Worm (Caenorhabditis elegans) whole organism, L4 larva: ENCODE data around the gene gpa-12.

ENCODE experiments used
- D1046.2 ChIP-seq: fragments of 200-800 bp; sonication (Bioruptor generic); IDR thresholded peaks from 2 replicates; pipeline ENCODE4 v1.3.6; 2022; ENCODE audit warnings: missing genetic modification characterization, missing compliant biosample characterization
- F10B5.3 ChIP-seq: sonication (generic microtip); optimal IDR thresholded peaks from 2 replicates; lab custom pipeline; 2016; ENCODE audit warnings: mild to moderate bottlenecking, missing genetic modification characterization, missing compliant biosample characterization
- F26F4.8 ChIP-seq: fragments of 200-800 bp; sonication (Bioruptor generic); conservative IDR thresholded peaks from 2 replicates; pipeline ENCODE4 v1.3.6; 2022; ENCODE audit warnings: missing genetic modification characterization, missing compliant biosample characterization
- F37D6.2 ChIP-seq: sonication (generic microtip); optimal IDR thresholded peaks from 2 replicates; lab custom pipeline; 2016; ENCODE audit warnings: mild to moderate bottlenecking, missing genetic modification characterization, missing compliant biosample characterization
- F44E2.7 ChIP-seq: fragments of 200-800 bp; sonication (Bioruptor generic); IDR thresholded peaks from 2 replicates; pipeline ENCODE4 v2.1.2; 2022; ENCODE audit warnings: missing genetic modification characterization, missing compliant biosample characterization
- T20F7.1 ChIP-seq: fragments of 200-800 bp; sonication (Bioruptor generic); optimal IDR thresholded peaks from 2 replicates; lab custom pipeline; 2018; ENCODE audit warnings: mild to moderate bottlenecking, missing genetic modification characterization, missing compliant biosample characterization
- T26A8.4 ChIP-seq: fragments of 200-800 bp; sonication (Bioruptor generic); IDR thresholded peaks from 2 replicates; pipeline ENCODE4 v1.3.6; 2022; ENCODE audit warnings: missing genetic modification characterization, missing compliant biosample characterization
- Y48G9A.11 ChIP-seq: fragments of 200-800 bp; sonication (Bioruptor generic); IDR thresholded peaks from 2 replicates; pipeline ENCODE4 v1.3.6; 2022; ENCODE audit warnings: missing genetic modification reagents, missing genetic modification characterization, missing compliant biosample characterization
- Y75B8A.6 ChIP-seq: fragments of 200-800 bp; sonication (Bioruptor generic); IDR thresholded peaks from 2 replicates; pipeline ENCODE4 v1.3.6; 2022; ENCODE audit warnings: missing genetic modification reagents, missing genetic modification characterization, missing compliant biosample characterization
- ZK337.2 ChIP-seq: fragments of 200-800 bp; sonication (Bioruptor generic); IDR thresholded peaks from 2 replicates; pipeline ENCODE4 v1.3.6; 2022; ENCODE audit warnings: missing genetic modification reagents, missing genetic modification characterization, missing compliant biosample characterization
- ZK546.5 ChIP-seq, 2 experiments: sonication (generic microtip); optimal IDR thresholded peaks; 2 replicates each; lab custom pipeline; 2017; ENCODE audit warnings: missing biosample characterization in 2 of 2, missing genetic modification characterization in 2 of 2
- ama-1 ChIP-seq: fragments of 150-350 bp; optimal IDR thresholded peaks from 2 replicates; lab custom pipeline; 2014; ENCODE audit warnings: inconsistent platforms, mixed read lengths
- attf-4 ChIP-seq: sonication (generic microtip); optimal IDR thresholded peaks from 3 replicates; lab custom pipeline; 2017; ENCODE audit warnings: missing biosample characterization, missing genetic modification characterization
- ceh-32 ChIP-seq: sonication (generic microtip); optimal IDR thresholded peaks from 2 replicates; lab custom pipeline; 2016; ENCODE audit warnings: mild to moderate bottlenecking, missing genetic modification characterization, missing compliant biosample characterization; ENCODE audit not compliant: poor library complexity
- cey-2 ChIP-seq: sonication (generic microtip); optimal IDR thresholded peaks from 3 replicates; lab custom pipeline; 2017; ENCODE audit warnings: missing genetic modification characterization, mild to moderate bottlenecking, missing compliant biosample characterization, antibody characterized with exemption, borderline replicate concordance; ENCODE audit not compliant: insufficient read depth
- daf-16 ChIP-seq, 3 experiments: sonication (generic microtip); optimal IDR thresholded peaks; 2 replicates each; lab custom pipeline; 2016 to 2017; ENCODE audit warnings: missing genetic modification characterization in 3 of 3, missing genetic modification reagents in 3 of 3, mild to moderate bottlenecking in 2 of 3, missing compliant biosample characterization in 2 of 3, missing biosample characterization in 1 of 3, moderate library complexity in 1 of 3
- daf-19 ChIP-seq: fragments of 200-800 bp; sonication (Bioruptor generic); conservative IDR thresholded peaks from 2 replicates; pipeline ENCODE4 v1.3.6; 2022; ENCODE audit warnings: missing genetic modification characterization, missing compliant biosample characterization
- daf-8 ChIP-seq: fragments of 200-800 bp; sonication (Bioruptor generic); IDR thresholded peaks from 2 replicates; pipeline ENCODE4 v1.3.6; 2022; ENCODE audit warnings: missing genetic modification characterization, missing compliant biosample characterization
- dmd-9 ChIP-seq: fragments of 200-800 bp; sonication (Bioruptor generic); IDR thresholded peaks from 2 replicates; pipeline ENCODE4 v1.3.6; 2022; ENCODE audit warnings: missing genetic modification reagents, missing genetic modification characterization, missing compliant biosample characterization
- dpl-1 ChIP-seq: fragments of 150-350 bp; optimal IDR thresholded peaks from 2 replicates; lab custom pipeline; 2014; ENCODE audit warnings: missing biosample characterization, missing genetic modification reagents, missing genetic modification characterization
- dve-1 ChIP-seq: sonication (generic microtip); optimal IDR thresholded peaks from 2 replicates; lab custom pipeline; 2017; ENCODE audit warnings: antibody characterized with exemption, mild to moderate bottlenecking, missing genetic modification characterization, missing compliant biosample characterization; ENCODE audit not compliant: insufficient read depth
- egl-27 ChIP-seq: sonication (generic microtip); optimal IDR thresholded peaks from 3 replicates; lab custom pipeline; 2017; ENCODE audit warnings: missing biosample characterization, missing genetic modification reagents, missing genetic modification characterization
- fkh-10 ChIP-seq: fragments of 150-350 bp; optimal IDR thresholded peaks from 2 replicates; lab custom pipeline; 2014; ENCODE audit warnings: missing biosample characterization, missing genetic modification reagents, missing genetic modification characterization
- fos-1 ChIP-seq: fragments of 150-350 bp; optimal IDR thresholded peaks from 2 replicates; lab custom pipeline; 2014; ENCODE audit warnings: missing biosample characterization, missing genetic modification characterization
- hif-1 ChIP-seq, 2 experiments: sonication (generic microtip); optimal IDR thresholded peaks; 2 replicates each; lab custom pipeline; 2016 to 2017; ENCODE audit warnings: missing compliant biosample characterization in 2 of 2, missing genetic modification characterization in 2 of 2, missing genetic modification reagents in 2 of 2, missing genotype in 2 of 2, mild to moderate bottlenecking in 1 of 2
- lin-29 ChIP-seq: fragments of 200-800 bp; sonication (Bioruptor generic); IDR thresholded peaks from 2 replicates; pipeline ENCODE4 v1.3.6; 2022; ENCODE audit warnings: missing genetic modification reagents, missing genetic modification characterization, missing compliant biosample characterization
- lin-39 ChIP-seq: fragments of 150-350 bp; optimal IDR thresholded peaks from 2 replicates; lab custom pipeline; 2014; ENCODE audit warnings: missing biosample characterization, missing genetic modification reagents, missing genetic modification characterization
- lir-3 ChIP-seq: sonication (generic microtip); optimal IDR thresholded peaks from 2 replicates; lab custom pipeline; 2016; ENCODE audit warnings: mild to moderate bottlenecking, missing genetic modification characterization, missing compliant biosample characterization
- lsy-2 ChIP-seq, 2 experiments: fragments of 150-350 bp in 1 of 2; sonication (generic microtip) in 1 of 2; optimal IDR thresholded peaks; 2 replicates each; lab custom pipeline; 2014 to 2017; ENCODE audit warnings: missing biosample characterization in 2 of 2, missing genetic modification characterization in 2 of 2
- madf-5 ChIP-seq, 2 experiments: fragments of 200-800 bp; sonication (Bioruptor generic); IDR thresholded peaks; 2 replicates each; pipeline ENCODE4 v1.3.6; 2022; ENCODE audit warnings: missing compliant biosample characterization in 2 of 2, missing genetic modification characterization in 2 of 2
- mdt-29 ChIP-seq: fragments of 200-800 bp; sonication (Bioruptor generic); IDR thresholded peaks from 2 replicates; pipeline ENCODE4 v1.3.6; 2022; ENCODE audit warnings: missing genetic modification reagents, missing genetic modification characterization, missing compliant biosample characterization
- mxl-2 ChIP-seq: fragments of 200-800 bp; sonication (Bioruptor generic); conservative IDR thresholded peaks from 2 replicates; pipeline ENCODE4 v1.3.6; 2022; ENCODE audit warnings: missing genetic modification reagents, missing genetic modification characterization, missing compliant biosample characterization
- mxl-3 ChIP-seq: fragments of 200-800 bp; sonication (Bioruptor generic); optimal IDR thresholded peaks from 2 replicates; lab custom pipeline; 2018; ENCODE audit warnings: mild to moderate bottlenecking, missing genetic modification characterization, missing compliant biosample characterization
- nhr-102 ChIP-seq: sonication (generic microtip); optimal IDR thresholded peaks from 2 replicates; lab custom pipeline; 2016; ENCODE audit warnings: mild to moderate bottlenecking, missing genetic modification characterization, moderate library complexity, missing compliant biosample characterization
- nhr-11 ChIP-seq: fragments of 150-350 bp; optimal IDR thresholded peaks from 2 replicates; lab custom pipeline; 2014; ENCODE audit warnings: missing biosample characterization, missing genetic modification characterization
- nhr-237 ChIP-seq: sonication (generic microtip); optimal IDR thresholded peaks from 2 replicates; lab custom pipeline; 2017; ENCODE audit warnings: missing biosample characterization, missing genetic modification characterization
- nhr-25 ChIP-seq: sonication (generic microtip); optimal IDR thresholded peaks from 2 replicates; lab custom pipeline; 2017; ENCODE audit warnings: missing genetic modification characterization, mild to moderate bottlenecking, missing compliant biosample characterization, antibody characterized with exemption, moderate library complexity, borderline replicate concordance; ENCODE audit not compliant: insufficient read depth
- nhr-28 ChIP-seq: fragments of 150-350 bp; optimal IDR thresholded peaks from 2 replicates; lab custom pipeline; 2014; ENCODE audit warnings: missing biosample characterization, missing genetic modification characterization
- nhr-41 ChIP-seq: fragments of 200-800 bp; sonication (Bioruptor generic); IDR thresholded peaks from 2 replicates; pipeline ENCODE4 v1.3.6; 2022; ENCODE audit warnings: missing genetic modification reagents, missing genetic modification characterization, missing compliant biosample characterization
- nhr-42 ChIP-seq: fragments of 200-800 bp; sonication (Bioruptor generic); IDR thresholded peaks from 2 replicates; pipeline ENCODE4 v1.3.6; 2022; ENCODE audit warnings: missing genetic modification characterization, missing compliant biosample characterization
- nhr-76 ChIP-seq: fragments of 150-350 bp; optimal IDR thresholded peaks from 2 replicates; lab custom pipeline; 2014; ENCODE audit warnings: missing biosample characterization, missing genetic modification characterization
- nhr-77 ChIP-seq: fragments of 150-350 bp; optimal IDR thresholded peaks from 2 replicates; lab custom pipeline; 2014; ENCODE audit warnings: missing biosample characterization, missing genetic modification characterization
- sdz-12 ChIP-seq: fragments of 200-800 bp; sonication (Bioruptor generic); optimal IDR thresholded peaks from 2 replicates; lab custom pipeline; 2018; ENCODE audit warnings: mild to moderate bottlenecking, missing genetic modification characterization, missing compliant biosample characterization
- snpc-1.2 ChIP-seq: fragments of 200-800 bp; sonication (Bioruptor generic); IDR thresholded peaks from 2 replicates; pipeline ENCODE4 v1.3.6; 2022; ENCODE audit warnings: missing genetic modification reagents, missing genetic modification characterization, missing compliant biosample characterization
- spr-3 ChIP-seq: fragments of 200-800 bp; sonication (Bioruptor generic); optimal IDR thresholded peaks from 2 replicates; lab custom pipeline; 2018; ENCODE audit warnings: mild to moderate bottlenecking, missing genetic modification characterization, missing compliant biosample characterization
- tra-1 ChIP-seq: fragments of 200-800 bp; sonication (Bioruptor generic); IDR thresholded peaks from 2 replicates; pipeline ENCODE4 v1.3.6; 2022; ENCODE audit warnings: missing genetic modification reagents, missing genetic modification characterization, missing compliant biosample characterization
- unc-130 ChIP-seq: sonication (generic microtip); optimal IDR thresholded peaks from 2 replicates; lab custom pipeline; 2016; ENCODE audit warnings: missing genetic modification reagents, missing genetic modification characterization, missing compliant biosample characterization
- vab-7 ChIP-seq: fragments of 200-800 bp; sonication (Bioruptor generic); IDR thresholded peaks from 2 replicates; pipeline ENCODE4 v1.3.6; 2022; ENCODE audit warnings: missing genetic modification reagents, missing genetic modification characterization, missing compliant biosample characterization
- zfp-3 ChIP-seq: fragments of 200-800 bp; sonication (Bioruptor generic); conservative IDR thresholded peaks from 2 replicates; pipeline ENCODE4 v1.3.6; 2022; ENCODE audit warnings: missing genetic modification reagents, missing genetic modification characterization, missing compliant biosample characterization
- ztf-11 ChIP-seq: fragments of 150-350 bp; optimal IDR thresholded peaks from 2 replicates; lab custom pipeline; 2014; ENCODE audit warnings: missing biosample characterization, missing genetic modification characterization

gpa-12 gene

ce11 chrX:9264636-9265035 lies 21.3 kb downstream of the gpa-12 start (continued):
- no peak for TF ChIP-seq F44E2.7
- TF ChIP-seq lsy-2 (tag; optimal IDR thresholded peaks at IDR 0.05; lab: Kevin White, UChicago), result peak in 1 of 2 experiments; percentile 43
- peak; percentile 5 to 18 for TF ChIP-seq daf-16 (GFP tag; optimal IDR thresholded peaks at IDR 0.05; lab: Kevin White, UChicago)
- TF ChIP-seq daf-16 (tag; optimal IDR thresholded peaks at IDR 0.05; lab: Kevin White, UChicago), result peak; percentile 91
- no peak for TF ChIP-seq lin-39 (tag; lab: Kevin White, UChicago)
- TF ChIP-seq F10B5.3, result no peak
- no peak for TF ChIP-seq egl-27 (tag; lab: Kevin White, UChicago)
- no peak for TF ChIP-seq daf-19 (GFP tag; lab: Robert Waterston, UW)
- TF ChIP-seq T26A8.4 (GFP tag; lab: Robert Waterston, UW), result 0 out of 2 replicates have a peak, but pooled peaks have one; percentile 31
- no peak for TF ChIP-seq sdz-12 (GFP tag; lab: Kevin White, UChicago)
- no peak for TF ChIP-seq nhr-42 (GFP tag; lab: Robert Waterston, UW)
- no peak for TF ChIP-seq dmd-9 (GFP tag; lab: Robert Waterston, UW)
- no peak for TF ChIP-seq spr-3 (GFP tag; lab: Kevin White, UChicago)
- no peak for TF ChIP-seq fos-1 (tag; lab: Kevin White, UChicago)
- TF ChIP-seq unc-130, result no peak
- no peak for TF ChIP-seq snpc-1.2 (GFP tag; lab: Robert Waterston, UW)
- no peak for TF ChIP-seq daf-8
- 0 out of 2 replicates have a peak, but pooled peaks have one; percentile 38 for TF ChIP-seq zfp-3 (GFP tag; lab: Robert Waterston, UW)
- no peak for TF ChIP-seq nhr-237 (tag; lab: Kevin White, UChicago)
- TF ChIP-seq ztf-11, result no peak
- TF ChIP-seq T20F7.1 (GFP tag; lab: Kevin White, UChicago), result peak; percentile 8
- TF ChIP-seq lin-29 (GFP tag; lab: Robert Waterston, UW), result no peak
- no peak for TF ChIP-seq nhr-41
- TF ChIP-seq F37D6.2 (tag; lab: Kevin White, UChicago), result no peak
- no peak for TF ChIP-seq D1046.2 (GFP tag; lab: Robert Waterston, UW)
- peak; percentile 55; the same call in 1 of the 2 replicates for TF ChIP-seq mdt-29 (GFP tag; lab: Robert Waterston, UW)
- TF ChIP-seq nhr-25, result no peak
- TF ChIP-seq ama-1 (lab: Kevin White, UChicago), result peak; percentile 2
- no peak for TF ChIP-seq cey-2 (tag; lab: Kevin White, UChicago)
- peak; percentile 77 for TF ChIP-seq nhr-77 (tag; lab: Kevin White, UChicago)
- no peak for TF ChIP-seq nhr-76 (tag; lab: Kevin White, UChicago)
- TF ChIP-seq mxl-3 (GFP tag; lab: Kevin White, UChicago), result no peak
- no peak for TF ChIP-seq nhr-11
- no peak for TF ChIP-seq ceh-32 (tag; lab: Kevin White, UChicago)
- TF ChIP-seq ZK546.5 (tag; optimal IDR thresholded peaks at IDR 0.05; lab: Kevin White, UChicago), result no peak
- no peak for TF ChIP-seq vab-7
- peak; percentile 76 for TF ChIP-seq tra-1 (GFP tag; lab: Robert Waterston, UW)
- no peak for TF ChIP-seq F26F4.8
- peak; percentile 90 for TF ChIP-seq dve-1
- no peak for TF ChIP-seq lir-3 (tag; lab: Kevin White, UChicago)
- TF ChIP-seq fkh-10, result no peak
- TF ChIP-seq madf-5 (GFP tag; IDR thresholded peaks at IDR 0.05; lab: Robert Waterston, UW), result no peak
- no peak for TF ChIP-seq Y75B8A.6 (GFP tag; lab: Robert Waterston, UW)
- TF ChIP-seq Y48G9A.11 (GFP tag; lab: Robert Waterston, UW), result no peak
- no peak for TF ChIP-seq attf-4 (tag; lab: Kevin White, UChicago)
- no peak for TF ChIP-seq ZK337.2 (GFP tag; lab: Robert Waterston, UW)
- TF ChIP-seq mxl-2 (GFP tag; lab: Robert Waterston, UW), result 0 out of 2 replicates have a peak, but pooled peaks have one; percentile 25
- TF ChIP-seq dpl-1 (GFP tag; lab: Kevin White, UChicago), result no peak
- peak in 1 of 2 experiments; percentile 43 for TF ChIP-seq hif-1 (tag; optimal IDR thresholded peaks at IDR 0.05; lab: Kevin White, UChicago)
- peak; percentile 61 for TF ChIP-seq nhr-102 (tag; lab: Kevin White, UChicago)
- peak; percentile 79 for TF ChIP-seq nhr-28
